Worm (Caenorhabditis elegans) whole organism, L4 larva: ENCODE measurements around the gene srsx-37.

Experiments
- ceh-20 ChIP-seq: fragments of 200-800 bp; sonication (Bioruptor generic); IDR thresholded peaks from 2 replicates; pipeline ENCODE4 v1.3.6; 2022; ENCODE audit warnings: missing genetic modification reagents, missing genetic modification characterization, missing compliant biosample characterization
- lin-13 ChIP-seq: fragments of 150-350 bp; optimal IDR thresholded peaks from 2 replicates; lab custom pipeline; 2014; ENCODE audit warnings: missing biosample characterization, missing genetic modification reagents, missing genetic modification characterization
- nhr-77 ChIP-seq: fragments of 150-350 bp; optimal IDR thresholded peaks from 2 replicates; lab custom pipeline; 2014; ENCODE audit warnings: missing biosample characterization, missing genetic modification characterization

ce11 chrV:15285984-15286383 lies 27.0 kb upstream of the srsx-37 start:
- TF ChIP-seq ceh-20 (GFP tag; lab: Robert Waterston, UW) (no peak), lin-13 (GFP tag; lab: Kevin White, UChicago) (no peak), nhr-77 (no peak)
